Fruit fly (Drosophila melanogaster) whole organism, pupa: ENCODE measurements around the gene Dr.

Experiments used
- CG32121 ChIP-seq: fragments of 200-800 bp; sonication (Bioruptor generic); IDR thresholded peaks from 2 replicates; pipeline ENCODE4 v1.3.6; 2022; ENCODE audit warnings: missing biosample characterization, missing genetic modification characterization
- CG34367 ChIP-seq: fragments of 200-800 bp; sonication (Bioruptor generic); optimal IDR thresholded peaks from 2 replicates; lab custom pipeline; 2018; ENCODE audit warnings: missing biosample characterization, mild to moderate bottlenecking, missing genetic modification characterization
- CG8159 ChIP-seq: fragments of 200-800 bp; sonication (Bioruptor generic); optimal IDR thresholded peaks from 3 replicates; lab custom pipeline; 2018; ENCODE audit warnings: missing biosample characterization, mild to moderate bottlenecking, missing genetic modification characterization, moderate library complexity
- Ets98B ChIP-seq: fragments of 200-800 bp; sonication (Bioruptor generic); IDR thresholded peaks from 2 replicates; pipeline ENCODE4 v1.3.6; 2022; ENCODE audit warnings: missing biosample characterization, missing genetic modification characterization
- Pif1B ChIP-seq: fragments of 200-800 bp; sonication (Bioruptor generic); optimal IDR thresholded peaks from 3 replicates; lab custom pipeline; 2016; ENCODE audit warnings: missing biosample characterization, missing genetic modification characterization
- Snoo ChIP-seq: fragments of 200-800 bp; sonication (Bioruptor generic); optimal IDR thresholded peaks from 3 replicates; lab custom pipeline; 2017; ENCODE audit warnings: missing biosample characterization, mild to moderate bottlenecking, missing genetic modification characterization, inconsistent platforms

- TF ChIP-seq CG32121 (GFP tag; lab: Robert Waterston, UW) (no peak), CG34367 (tag; lab: Kevin White, UChicago) (no peak), CG8159 (tag; lab: Kevin White, UChicago) (no peak), Pif1B (GFP tag; lab: Kevin White, UChicago) (no peak), Ets98B (GFP tag; lab: Robert Waterston, UW) (no peak), Snoo (tag; lab: Kevin White, UChicago) (no peak)
These were observed 16.0 kb downstream of the Dr start for dm6 chr3R:29572040-29572648.
